Worm (Caenorhabditis elegans): ENCODE data around the gene W02D7.12.
A peak's percentile ranks its signal among the peaks of the same experiment; 100 is the strongest.
"Not testable (repeated sequence)": the region's sequence is repeated elsewhere in the genome, so short reads cannot be mapped to it uniquely, and the experiment has no call there.

Gene W02D7.12

ce11 chrV:8325906-8326305 lies 14.6 kb downstream of the W02D7.12 start:
- TF ChIP-seq sea-1 (GFP tag; conservative IDR thresholded peaks at IDR 0.05) (no peak), hmbx-1 (tag; optimal IDR thresholded peaks at IDR 0.05) (no peak), ceh-13 (GFP tag; optimal IDR thresholded peaks at IDR 0.05) (no peak), aly-1 (tag; optimal IDR thresholded peaks at IDR 0.05) (no peak), ceh-36 (tag; optimal IDR thresholded peaks at IDR 0.05) (no peak), hmg-4 (GFP tag; optimal IDR thresholded peaks at IDR 0.05) (no peak)

- TF ChIP-seq tbx-37 (GFP tag; conservative IDR thresholded peaks at IDR 0.05), result no peak
- TF ChIP-seq ets-7 (tag; optimal IDR thresholded peaks at IDR 0.05), result no peak
- TF ChIP-seq aly-1 (tag; optimal IDR thresholded peaks at IDR 0.05), result no peak
- no peak for TF ChIP-seq hnd-1 (tag; optimal IDR thresholded peaks at IDR 0.05)
These were observed 15.8 kb downstream of the W02D7.12 start for ce11 chrV:8327080-8327479.

ce11 chrV:8329390-8329789 lies 18.1 kb downstream of the W02D7.12 start:
- 0 out of 2 replicates have a peak, but pooled peaks have one; percentile 47 for TF ChIP-seq scrt-1 (GFP tag; IDR thresholded peaks at IDR 0.05)

- no peak for TF ChIP-seq hmbx-1 (tag; optimal IDR thresholded peaks at IDR 0.05)
These were observed 23.1 kb downstream of the W02D7.12 start, which contains the start of gene tmd-2 for ce11 chrV:8334360-8334759. tmd-2 (plus strand) TSS chrV:8334660.

- TF ChIP-seq flt-1 (GFP tag; IDR thresholded peaks at IDR 0.05), result no peak
- TF ChIP-seq hnd-1 (tag; optimal IDR thresholded peaks at IDR 0.05), result no peak
- no peak for TF ChIP-seq ceh-36 (tag; optimal IDR thresholded peaks at IDR 0.05)
- no peak for TF ChIP-seq ceh-13 (GFP tag; optimal IDR thresholded peaks at IDR 0.05)
These were observed 24.3 kb downstream of the W02D7.12 start for ce11 chrV:8335620-8336019.

- TF ChIP-seq tbx-11 (GFP tag; IDR thresholded peaks at IDR 0.05); ama-1 (optimal IDR thresholded peaks at IDR 0.05); ets-7 (tag; optimal IDR thresholded peaks at IDR 0.05): not testable (repeated sequence)
These were observed 29.6 kb downstream of the W02D7.12 start, which contains the start of gene C08D8.7 for ce11 chrV:8340924-8341323. C08D8.7 (plus strand) TSS chrV:8341224.

ce11 chrV:8342416-8342815 lies 31.1 kb downstream of the W02D7.12 start:
- TF ChIP-seq ceh-13 (GFP tag; optimal IDR thresholded peaks at IDR 0.05), result no peak
- no peak for TF ChIP-seq ama-1 (optimal IDR thresholded peaks at IDR 0.05)
- TF ChIP-seq scrt-1 (GFP tag; IDR thresholded peaks at IDR 0.05), result no peak
- no peak for TF ChIP-seq F13C5.2 (tag; optimal IDR thresholded peaks at IDR 0.05)
- no peak for TF ChIP-seq tbx-37 (GFP tag; conservative IDR thresholded peaks at IDR 0.05)
- TF ChIP-seq sea-1 (GFP tag; conservative IDR thresholded peaks at IDR 0.05), result no peak
- no peak for TF ChIP-seq B0310.2 (tag; optimal IDR thresholded peaks at IDR 0.05)
- no peak for TF ChIP-seq ets-7 (tag; optimal IDR thresholded peaks at IDR 0.05)
- TF ChIP-seq hmg-4 (GFP tag; optimal IDR thresholded peaks at IDR 0.05), result no peak
- TF ChIP-seq hnd-1 (tag; optimal IDR thresholded peaks at IDR 0.05), result no peak

- no peak for TF ChIP-seq aly-1 (tag; optimal IDR thresholded peaks at IDR 0.05)
- no peak for TF ChIP-seq ceh-13 (GFP tag; optimal IDR thresholded peaks at IDR 0.05)
- no peak for TF ChIP-seq hmg-4 (GFP tag; optimal IDR thresholded peaks at IDR 0.05)
- no peak for TF ChIP-seq scrt-1 (GFP tag; IDR thresholded peaks at IDR 0.05)
- no peak for TF ChIP-seq ama-1 (optimal IDR thresholded peaks at IDR 0.05)
- no peak for TF ChIP-seq hnd-1 (tag; optimal IDR thresholded peaks at IDR 0.05)
- TF ChIP-seq B0310.2 (tag; optimal IDR thresholded peaks at IDR 0.05), result no peak
- no peak for TF ChIP-seq pes-1 (GFP tag; IDR thresholded peaks at IDR 0.05)
- TF ChIP-seq flt-1 (GFP tag; IDR thresholded peaks at IDR 0.05), result no peak
- no peak for TF ChIP-seq sea-1 (GFP tag; conservative IDR thresholded peaks at IDR 0.05)
These were observed 34.1 kb downstream of the W02D7.12 start, which contains the start of gene C08D8.1 for ce11 chrV:8345436-8345835. C08D8.1 (plus strand) TSS chrV:8345759.

- no peak for TF ChIP-seq ets-7 (tag; optimal IDR thresholded peaks at IDR 0.05)
- peak; percentile 72 for TF ChIP-seq F13C5.2 (tag; optimal IDR thresholded peaks at IDR 0.05)
- no peak for TF ChIP-seq aly-1 (tag; optimal IDR thresholded peaks at IDR 0.05)
- no peak for TF ChIP-seq ceh-13 (GFP tag; optimal IDR thresholded peaks at IDR 0.05)
- peak; percentile 46 for TF ChIP-seq ama-1 (optimal IDR thresholded peaks at IDR 0.05)
These were observed 37.7 kb downstream of the W02D7.12 start for ce11 chrV:8348959-8349389.

ce11 chrV:8349950-8350349 lies 38.6 kb downstream of the W02D7.12 start:
- TF ChIP-seq hnd-1 (tag; optimal IDR thresholded peaks at IDR 0.05), result no peak
- TF ChIP-seq ama-1 (optimal IDR thresholded peaks at IDR 0.05), result no peak
- TF ChIP-seq pes-1 (GFP tag; IDR thresholded peaks at IDR 0.05), result no peak
- TF ChIP-seq hmbx-1 (tag; optimal IDR thresholded peaks at IDR 0.05), result no peak
- TF ChIP-seq tbx-11 (GFP tag; IDR thresholded peaks at IDR 0.05), result no peak

- TF ChIP-seq tbx-11 (GFP tag; IDR thresholded peaks at IDR 0.05) (no peak), flt-1 (GFP tag; IDR thresholded peaks at IDR 0.05) (no peak), aly-1 (tag; optimal IDR thresholded peaks at IDR 0.05) (no peak), sea-1 (GFP tag; conservative IDR thresholded peaks at IDR 0.05) (no peak), ets-7 (tag; optimal IDR thresholded peaks at IDR 0.05) (no peak), ceh-13 (GFP tag; optimal IDR thresholded peaks at IDR 0.05) (no peak), B0310.2 (tag; optimal IDR thresholded peaks at IDR 0.05) (no peak), tra-4 (tag; optimal IDR thresholded peaks at IDR 0.05) (no peak), hmg-4 (GFP tag; optimal IDR thresholded peaks at IDR 0.05) (no peak), hmbx-1 (tag; optimal IDR thresholded peaks at IDR 0.05) (no peak), hnd-1 (tag; optimal IDR thresholded peaks at IDR 0.05) (no peak)
These were observed 40.1 kb downstream of the W02D7.12 start, which contains the start of gene srsx-22 for ce11 chrV:8351371-8351770. srsx-22 (plus strand) TSS chrV:8351671.

All from whole organism, early embryonic.